Worm (Caenorhabditis elegans) whole organism, L1 larva: ENCODE results near the gene lgc-27.
A peak's percentile ranks its signal among the peaks of the same experiment; 100 is the strongest.

Experiments
- F16B12.6 ChIP-seq: fragments of 150-350 bp; optimal IDR thresholded peaks from 2 replicates; lab custom pipeline; 2014; ENCODE audit warnings: missing biosample characterization, missing genetic modification characterization
- aly-2 ChIP-seq: fragments of 150-350 bp; optimal IDR thresholded peaks from 2 replicates; lab custom pipeline; 2014; ENCODE audit warnings: missing biosample characterization, missing genetic modification characterization
- ama-1 ChIP-seq: fragments of 150-350 bp; optimal IDR thresholded peaks from 2 replicates; lab custom pipeline; 2014
- blmp-1 ChIP-seq: fragments of 150-350 bp; optimal IDR thresholded peaks from 2 replicates; lab custom pipeline; 2014; ENCODE audit warnings: missing biosample characterization, missing genetic modification characterization
- ceh-63 ChIP-seq: fragments of 200-800 bp; sonication (Bioruptor generic); optimal IDR thresholded peaks from 2 replicates; lab custom pipeline; 2018; ENCODE audit warnings: mild to moderate bottlenecking, missing genetic modification characterization, missing compliant biosample characterization
- ceh-82 ChIP-seq, 3 experiments: fragments of 150-350 bp in 1 of 3; sonication (generic microtip) in 2 of 3; optimal IDR thresholded peaks; 2 replicates each; lab custom pipeline; 2014 to 2017; ENCODE audit warnings: missing biosample characterization in 3 of 3, missing genetic modification characterization in 3 of 3
- ceh-90 ChIP-seq: sonication (generic microtip); optimal IDR thresholded peaks from 2 replicates; lab custom pipeline; 2016; ENCODE audit warnings: missing genetic modification characterization, missing compliant biosample characterization
- dpl-1 ChIP-seq, 3 experiments: fragments of 150-350 bp in 2 of 3; sonication (generic microtip) in 1 of 3; optimal IDR thresholded peaks; 2 replicates each; lab custom pipeline; 2014 to 2017; ENCODE audit warnings: missing biosample characterization in 3 of 3, missing genetic modification characterization in 3 of 3, missing genetic modification reagents in 3 of 3
- efl-1 ChIP-seq, 4 experiments: fragments of 150-350 bp; optimal IDR thresholded peaks in 3 of 4; peaks in 1 of 4; 1 replicate in 1 of 4; 2 replicates in 3 of 4; lab custom pipeline; 2014; ENCODE audit warnings: missing biosample characterization in 2 of 4, missing genetic modification characterization in 2 of 4, missing genetic modification reagents in 2 of 4
- efl-3 ChIP-seq: fragments of 200-800 bp; sonication (Bioruptor generic); optimal IDR thresholded peaks from 2 replicates; lab custom pipeline; 2018; ENCODE audit warnings: mild to moderate bottlenecking, missing genetic modification characterization, missing compliant biosample characterization
- egl-13 ChIP-seq: sonication (generic microtip); optimal IDR thresholded peaks from 2 replicates; lab custom pipeline; 2016; ENCODE audit warnings: missing genotype, missing genetic modification reagents, missing genetic modification characterization, missing compliant biosample characterization
- egl-27 ChIP-seq, 2 experiments: fragments of 150-350 bp in 1 of 2; sonication (generic microtip); optimal IDR thresholded peaks; 3 replicates each; lab custom pipeline; 2017 to 2018; ENCODE audit warnings: missing biosample characterization in 2 of 2, missing genetic modification characterization in 2 of 2, missing genetic modification reagents in 2 of 2
- elt-2 ChIP-seq: sonication (generic microtip); optimal IDR thresholded peaks from 2 replicates; lab custom pipeline; 2016; ENCODE audit warnings: missing genetic modification characterization, mild to moderate bottlenecking, inconsistent platforms, missing compliant biosample characterization, missing genetic modification reagents
- ets-5 ChIP-seq: fragments of 200-800 bp; sonication (Bioruptor generic); IDR thresholded peaks from 2 replicates; pipeline ENCODE4 v1.3.6; 2022; ENCODE audit warnings: missing genetic modification characterization, missing compliant biosample characterization
- fkh-8 ChIP-seq: sonication (generic microtip); optimal IDR thresholded peaks from 2 replicates; lab custom pipeline; 2016; ENCODE audit warnings: mild to moderate bottlenecking, missing genetic modification characterization, missing compliant biosample characterization
- grh-1 ChIP-seq: fragments of 200-800 bp; sonication (Bioruptor generic); IDR thresholded peaks from 2 replicates; pipeline ENCODE4 v1.3.6; 2022; ENCODE audit warnings: missing genetic modification reagents, missing genetic modification characterization, missing compliant biosample characterization
- irx-1 ChIP-seq: sonication (generic microtip); optimal IDR thresholded peaks from 2 replicates; lab custom pipeline; 2016; ENCODE audit warnings: missing genetic modification characterization, missing compliant biosample characterization
- isw-1 ChIP-seq: fragments of 200-800 bp; sonication (Bioruptor generic); IDR thresholded peaks from 2 replicates; pipeline ENCODE4 v1.3.6; 2022; ENCODE audit warnings: missing genetic modification characterization, missing compliant biosample characterization
- jun-1 ChIP-seq: fragments of 150-350 bp; optimal IDR thresholded peaks from 2 replicates; lab custom pipeline; 2014; ENCODE audit warnings: missing biosample characterization, missing genetic modification reagents, missing genetic modification characterization
- lin-14 ChIP-seq: fragments of 200-800 bp; sonication (Bioruptor generic); optimal IDR thresholded peaks from 2 replicates; lab custom pipeline; 2018; ENCODE audit warnings: mild to moderate bottlenecking, missing genetic modification characterization, moderate library complexity, missing compliant biosample characterization
- lin-35 ChIP-seq, 2 experiments: fragments of 150-350 bp; optimal IDR thresholded peaks; 2 replicates each; lab custom pipeline; 2014; ENCODE audit warnings: missing biosample characterization in 2 of 2, missing genetic modification characterization in 2 of 2, missing genetic modification reagents in 2 of 2
- lin-39 ChIP-seq: fragments of 150-350 bp; optimal IDR thresholded peaks from 2 replicates; lab custom pipeline; 2014; ENCODE audit warnings: missing biosample characterization, missing genetic modification reagents, missing genetic modification characterization
- mep-1 ChIP-seq: fragments of 150-350 bp; optimal IDR thresholded peaks from 2 replicates; lab custom pipeline; 2014; ENCODE audit warnings: missing biosample characterization, missing genetic modification characterization
- nhr-11 ChIP-seq: fragments of 150-350 bp; optimal IDR thresholded peaks from 2 replicates; lab custom pipeline; 2014; ENCODE audit warnings: missing biosample characterization, missing genetic modification characterization
- nhr-12 ChIP-seq: sonication (generic microtip); optimal IDR thresholded peaks from 2 replicates; lab custom pipeline; 2017; ENCODE audit warnings: missing biosample characterization, missing genetic modification characterization
- nhr-237 ChIP-seq: fragments of 150-350 bp; optimal IDR thresholded peaks from 2 replicates; lab custom pipeline; 2014; ENCODE audit warnings: missing biosample characterization, missing genetic modification characterization
- nhr-47 ChIP-seq: sonication (generic microtip); optimal IDR thresholded peaks from 2 replicates; lab custom pipeline; 2016; ENCODE audit warnings: mild to moderate bottlenecking, missing genetic modification characterization, moderate library complexity, missing compliant biosample characterization
- nhr-85 ChIP-seq: sonication (generic microtip); peaks from one replicate; lab custom pipeline; 2016; ENCODE audit warnings: missing genetic modification characterization, inconsistent platforms, missing compliant biosample characterization
- nhr-90 ChIP-seq: sonication (generic microtip); optimal IDR thresholded peaks from 2 replicates; lab custom pipeline; 2016; ENCODE audit warnings: mild to moderate bottlenecking, missing genetic modification characterization, missing compliant biosample characterization; ENCODE audit not compliant: poor library complexity
- pax-3 ChIP-seq: fragments of 200-800 bp; sonication (Bioruptor generic); optimal IDR thresholded peaks from 2 replicates; lab custom pipeline; 2018; ENCODE audit warnings: mild to moderate bottlenecking, missing genetic modification characterization, moderate library complexity, missing compliant biosample characterization
- rnt-1 ChIP-seq: sonication (generic microtip); optimal IDR thresholded peaks from 2 replicates; lab custom pipeline; 2016; ENCODE audit warnings: mild to moderate bottlenecking, missing genetic modification characterization, moderate library complexity, missing compliant biosample characterization
- skn-1 ChIP-seq: fragments of 150-350 bp; optimal IDR thresholded peaks from 2 replicates; lab custom pipeline; 2014; ENCODE audit warnings: missing biosample characterization, missing genetic modification characterization
- snpc-4 ChIP-seq: fragments of 150-350 bp; optimal IDR thresholded peaks from 2 replicates; lab custom pipeline; 2014; ENCODE audit warnings: missing biosample characterization, missing genetic modification characterization
- tlp-1 ChIP-seq: fragments of 150-350 bp; optimal IDR thresholded peaks from 2 replicates; lab custom pipeline; 2014; ENCODE audit warnings: missing biosample characterization, missing genetic modification characterization
- unc-130 ChIP-seq: fragments of 150-350 bp; optimal IDR thresholded peaks from 2 replicates; lab custom pipeline; 2017; ENCODE audit warnings: missing biosample characterization, missing genetic modification characterization, inconsistent platforms
- unc-30 ChIP-seq: sonication (generic microtip); optimal IDR thresholded peaks from 2 replicates; lab custom pipeline; 2017; ENCODE audit warnings: missing biosample characterization, missing genetic modification characterization
- unc-62 ChIP-seq: fragments of 150-350 bp; optimal IDR thresholded peaks from 2 replicates; lab custom pipeline; 2014; ENCODE audit warnings: missing biosample characterization, missing genetic modification reagents, missing genetic modification characterization
- unc-86 ChIP-seq: sonication (generic microtip); optimal IDR thresholded peaks from 2 replicates; lab custom pipeline; 2016; ENCODE audit warnings: missing genetic modification characterization, missing compliant biosample characterization
- unc-98 ChIP-seq: fragments of 200-800 bp; sonication (Bioruptor generic); IDR thresholded peaks from 2 replicates; pipeline ENCODE4 v1.3.6; 2022; ENCODE audit warnings: missing genetic modification characterization, missing compliant biosample characterization
- vab-15 ChIP-seq: sonication (generic microtip); optimal IDR thresholded peaks from 2 replicates; lab custom pipeline; 2017; ENCODE audit warnings: missing genotype, mild to moderate bottlenecking, missing genetic modification characterization, missing compliant biosample characterization
- xbp-1 ChIP-seq: sonication (generic microtip); optimal IDR thresholded peaks from 2 replicates; lab custom pipeline; 2016; ENCODE audit warnings: missing genetic modification characterization, missing compliant biosample characterization
- zip-4 ChIP-seq: fragments of 200-800 bp; sonication (Bioruptor generic); optimal IDR thresholded peaks from 2 replicates; lab custom pipeline; 2018; ENCODE audit warnings: mild to moderate bottlenecking, missing genetic modification characterization, moderate library complexity, missing compliant biosample characterization
- ztf-11 ChIP-seq, 2 experiments: sonication (generic microtip); optimal IDR thresholded peaks; 2 replicates each; lab custom pipeline; 2016 to 2017; ENCODE audit warnings: missing genetic modification characterization in 2 of 2, missing biosample characterization in 1 of 2, missing compliant biosample characterization in 1 of 2

Gene lgc-27

DNA sequence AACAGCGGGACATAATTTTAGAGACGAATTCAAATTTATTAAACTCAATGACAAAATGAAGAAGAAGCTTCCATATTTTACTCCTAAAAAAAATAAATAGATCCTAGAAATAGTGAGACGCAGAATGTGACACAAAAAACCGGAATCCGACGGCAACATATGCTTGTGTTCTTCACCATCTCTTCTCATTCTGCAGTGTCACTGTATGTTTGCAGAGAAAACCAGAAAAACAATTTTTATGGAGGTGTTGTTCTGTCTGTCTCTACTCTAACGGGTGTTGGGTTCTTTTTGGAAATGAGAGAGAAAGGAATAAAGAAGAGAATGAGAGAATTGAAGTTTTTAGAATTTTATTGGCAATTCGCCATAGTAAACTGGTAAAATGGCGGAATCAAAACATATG is 10.0 kb upstream of the lgc-27 start (continued):
- no peak for TF ChIP-seq lin-35 (GFP tag; optimal IDR thresholded peaks at IDR 0.05; lab: Kevin White, UChicago)
- peak; percentile 65 for TF ChIP-seq nhr-85 (tag; lab: Kevin White, UChicago)
- TF ChIP-seq blmp-1 (tag; lab: Kevin White, UChicago), result peak; percentile 79
- TF ChIP-seq irx-1 (tag; lab: Kevin White, UChicago), result no peak

DNA sequence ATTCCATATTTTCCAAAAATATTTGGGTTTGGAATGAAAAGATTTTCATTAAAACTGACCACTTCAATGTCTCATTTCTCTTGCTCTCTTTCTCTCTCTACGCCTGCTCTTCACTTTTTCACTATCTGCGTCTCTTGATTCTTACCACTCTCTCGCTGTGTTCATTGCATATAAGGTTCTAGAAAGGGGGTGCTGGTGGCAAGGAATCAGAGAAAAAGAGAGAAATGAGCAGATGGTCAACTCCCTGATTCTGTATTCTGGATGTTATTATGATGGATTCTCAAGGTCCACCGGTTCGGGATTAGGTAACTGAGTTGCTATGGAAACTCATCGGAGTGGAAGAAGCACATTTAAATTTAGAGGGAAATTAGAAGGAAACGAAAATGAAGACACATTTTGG is 8.1 kb upstream of the lgc-27 start:
- TF ChIP-seq ztf-11 (tag; optimal IDR thresholded peaks at IDR 0.05; lab: Kevin White, UChicago) (no peak), unc-130 (tag; lab: Kevin White, UChicago) (no peak), mep-1 (tag; lab: Kevin White, UChicago) (peak; percentile 5), lin-35 (GFP tag; optimal IDR thresholded peaks at IDR 0.05; lab: Kevin White, UChicago) (peak in 1 of 2 experiments; percentile 5), rnt-1 (tag; lab: Kevin White, UChicago) (peak; percentile 9), fkh-8 (tag; lab: Kevin White, UChicago) (peak; percentile 29), efl-1 (optimal IDR thresholded peaks at IDR 0.05; lab: Kevin White, UChicago) (peak; percentile 36 to 44), efl-1 (GFP tag; optimal IDR thresholded peaks at IDR 0.05 in 1 of 2; lab: Kevin White, UChicago) (no peak), ceh-82 (tag; optimal IDR thresholded peaks at IDR 0.05; lab: Kevin White, UChicago) (peak in 1 of 3 experiments; percentile 4), dpl-1 (GFP tag; optimal IDR thresholded peaks at IDR 0.05; lab: Kevin White, UChicago) (no peak), jun-1 (tag; lab: Kevin White, UChicago) (no peak), egl-27 (tag; optimal IDR thresholded peaks at IDR 0.05; lab: Kevin White, UChicago) (no peak), lin-14 (GFP tag; lab: Kevin White, UChicago) (peak; percentile 49), xbp-1 (tag; lab: Kevin White, UChicago) (no peak), ceh-90 (no peak)

DNA sequence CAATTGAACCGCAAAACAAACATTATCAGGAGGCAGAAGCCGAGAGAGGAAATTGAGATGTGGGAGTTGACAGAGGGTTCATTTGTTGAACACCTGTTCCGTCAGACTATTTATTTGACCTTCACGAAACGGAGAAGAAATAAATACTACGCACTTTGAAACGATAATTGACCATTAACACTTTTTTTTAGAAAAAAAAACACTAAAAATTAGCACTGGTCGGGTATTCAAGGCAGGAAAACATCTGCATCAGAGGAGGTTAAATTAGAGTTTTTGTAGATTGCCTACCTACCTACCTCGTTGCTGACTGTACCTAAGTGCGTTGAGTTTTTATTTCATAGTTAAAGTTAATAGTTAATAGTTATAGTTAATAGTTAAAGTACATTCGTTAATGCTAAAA is 1.2 kb downstream of the lgc-27 start:
- TF ChIP-seq lin-35 (GFP tag; optimal IDR thresholded peaks at IDR 0.05; lab: Kevin White, UChicago) (no peak), elt-2 (tag; lab: Kevin White, UChicago) (no peak), unc-98 (no peak), nhr-47 (no peak), tlp-1 (tag; lab: Kevin White, UChicago) (no peak), egl-13 (no peak), unc-62 (GFP tag; lab: Kevin White, UChicago) (no peak), ets-5 (GFP tag; lab: Robert Waterston, UW) (no peak), xbp-1 (tag; lab: Kevin White, UChicago) (no peak), unc-86 (tag; lab: Kevin White, UChicago) (no peak), lin-14 (GFP tag; lab: Kevin White, UChicago) (no peak), lin-39 (tag; lab: Kevin White, UChicago) (no peak), unc-130 (tag; lab: Kevin White, UChicago) (no peak), efl-3 (no peak), unc-30 (tag; lab: Kevin White, UChicago) (no peak), nhr-12 (tag; lab: Kevin White, UChicago) (no peak), vab-15 (tag; lab: Kevin White, UChicago) (no peak), snpc-4 (tag; lab: Kevin White, UChicago) (no peak), aly-2 (no peak)

DNA sequence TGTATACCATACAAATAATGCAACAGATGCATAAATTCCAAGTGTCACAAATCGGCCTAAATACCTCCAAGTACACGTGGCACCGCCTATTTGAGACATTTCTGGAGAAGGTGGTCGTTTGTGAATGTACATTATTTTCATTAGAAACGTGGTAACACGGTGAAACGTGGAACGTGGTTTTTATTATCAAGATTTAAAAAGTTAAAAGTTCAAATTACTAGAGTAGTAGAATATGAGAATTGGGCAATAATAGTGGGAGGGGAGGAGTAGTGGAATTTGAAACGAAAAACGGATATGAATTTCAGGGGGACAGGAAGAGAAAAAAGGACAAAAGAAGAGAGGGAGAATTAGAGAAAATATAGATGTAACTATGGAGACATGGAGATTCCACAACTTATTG is 6.9 kb downstream of the lgc-27 start, which contains the start of gene fut-6:
Gene fut-6 (minus strand): TSS at position 101 of the 400 bp plus-strand sequence.
- TF ChIP-seq ceh-63 (GFP tag; lab: Kevin White, UChicago) (no peak), unc-86 (tag; lab: Kevin White, UChicago) (no peak), nhr-237 (no peak), tlp-1 (tag; lab: Kevin White, UChicago) (no peak), unc-130 (tag; lab: Kevin White, UChicago) (no peak), nhr-90 (tag; lab: Kevin White, UChicago) (no peak), nhr-47 (no peak), nhr-11 (no peak), grh-1 (GFP tag; lab: Robert Waterston, UW) (no peak), zip-4 (GFP tag; lab: Kevin White, UChicago) (no peak), isw-1 (GFP tag; lab: Robert Waterston, UW) (no peak), xbp-1 (tag; lab: Kevin White, UChicago) (no peak), pax-3 (tag; lab: Kevin White, UChicago) (no peak), skn-1 (tag; lab: Kevin White, UChicago) (no peak), ama-1 (lab: Kevin White, UChicago) (no peak), unc-98 (no peak), unc-62 (GFP tag; lab: Kevin White, UChicago) (no peak), blmp-1 (tag; lab: Kevin White, UChicago) (no peak), F16B12.6 (no peak)
